Worm (Caenorhabditis elegans) whole organism, L2 larva: ENCODE results near the gene fbxb-53.

Source experiments
- ZK546.5 ChIP-seq: sonication (generic microtip); optimal IDR thresholded peaks from 2 replicates; lab custom pipeline; 2017; ENCODE audit warnings: missing biosample characterization, missing genetic modification characterization
- elt-3 ChIP-seq: sonication (generic microtip); optimal IDR thresholded peaks from 2 replicates; lab custom pipeline; 2017; ENCODE audit warnings: missing biosample characterization, missing genetic modification characterization
- zag-1 ChIP-seq: fragments of 150-350 bp; optimal IDR thresholded peaks from 2 replicates; lab custom pipeline; 2014; ENCODE audit warnings: missing biosample characterization, missing genetic modification characterization
- ztf-4 ChIP-seq: fragments of 150-350 bp; optimal IDR thresholded peaks from 2 replicates; lab custom pipeline; 2014; ENCODE audit warnings: missing biosample characterization, missing genetic modification characterization

ce11 chrII:1719153-1719552 lies 37.5 kb upstream of the fbxb-53 start, which contains the start of gene fbxb-48:
- TF ChIP-seq ZK546.5 (no peak), zag-1 (tag; lab: Kevin White, UChicago) (no peak), elt-3 (tag; lab: Kevin White, UChicago) (no peak), ztf-4 (no peak)
